Worm (Caenorhabditis elegans): Measurements from ENCODE around the gene C34B4.5.

ce11 chrV:13116114-13116603 lies 20.4 kb downstream of the C34B4.5 start, which contains the start of gene acly-2:
- TF ChIP-seq him-1 (tag; optimal IDR thresholded peaks at IDR 0.05) (no peak), W03F9.2 (tag; optimal IDR thresholded peaks at IDR 0.05) (no peak), dao-5 (tag; optimal IDR thresholded peaks at IDR 0.05) (no peak)

All from whole organism, L4/young adult.